Fruit fly (Drosophila melanogaster): Measurements from ENCODE around the gene CG14258.

Gene CG14258

DNA sequence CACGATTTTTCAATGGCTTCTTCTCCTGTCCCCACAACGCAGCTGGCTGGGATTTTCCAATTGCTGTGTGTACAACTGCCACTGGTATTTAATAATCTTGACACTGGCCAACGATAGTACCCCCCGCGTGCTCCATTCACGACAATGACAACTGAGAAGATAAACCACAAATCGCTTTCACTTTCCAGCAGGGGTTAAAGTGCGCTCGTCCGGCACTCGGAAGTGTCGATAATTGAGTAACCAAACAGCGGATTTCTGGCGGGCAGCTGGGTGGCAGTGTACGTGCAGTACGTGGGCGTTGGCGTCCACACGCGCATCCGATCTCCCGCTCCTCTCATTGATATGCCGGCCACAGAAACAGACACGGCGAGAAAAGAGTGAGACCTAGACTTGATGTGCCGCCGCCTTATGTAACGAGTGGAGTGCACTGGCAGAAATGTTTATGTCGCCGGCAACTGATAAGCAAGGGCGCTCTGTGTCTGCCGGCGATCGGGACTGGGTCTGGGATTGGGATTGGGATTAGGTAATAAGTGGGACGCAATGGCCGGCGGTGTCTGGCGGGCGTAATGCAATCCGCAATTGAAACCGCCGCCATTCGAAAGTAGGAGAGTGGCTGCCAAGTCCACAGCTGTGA is 41.9 kb downstream of the CG14258 start:
- TF ChIP-seq Sin3A (optimal IDR thresholded peaks at IDR 0.05), result no peak
- TF ChIP-seq insv (optimal IDR thresholded peaks at IDR 0.05), result no peak
- TF ChIP-seq psq (optimal IDR thresholded peaks at IDR 0.05), result no peak
- no peak for TF ChIP-seq Myc (optimal IDR thresholded peaks at IDR 0.05)
- no peak for TF ChIP-seq h (optimal IDR thresholded peaks at IDR 0.05)
- TF ChIP-seq ttk (optimal IDR thresholded peaks at IDR 0.05), result no peak

DNA sequence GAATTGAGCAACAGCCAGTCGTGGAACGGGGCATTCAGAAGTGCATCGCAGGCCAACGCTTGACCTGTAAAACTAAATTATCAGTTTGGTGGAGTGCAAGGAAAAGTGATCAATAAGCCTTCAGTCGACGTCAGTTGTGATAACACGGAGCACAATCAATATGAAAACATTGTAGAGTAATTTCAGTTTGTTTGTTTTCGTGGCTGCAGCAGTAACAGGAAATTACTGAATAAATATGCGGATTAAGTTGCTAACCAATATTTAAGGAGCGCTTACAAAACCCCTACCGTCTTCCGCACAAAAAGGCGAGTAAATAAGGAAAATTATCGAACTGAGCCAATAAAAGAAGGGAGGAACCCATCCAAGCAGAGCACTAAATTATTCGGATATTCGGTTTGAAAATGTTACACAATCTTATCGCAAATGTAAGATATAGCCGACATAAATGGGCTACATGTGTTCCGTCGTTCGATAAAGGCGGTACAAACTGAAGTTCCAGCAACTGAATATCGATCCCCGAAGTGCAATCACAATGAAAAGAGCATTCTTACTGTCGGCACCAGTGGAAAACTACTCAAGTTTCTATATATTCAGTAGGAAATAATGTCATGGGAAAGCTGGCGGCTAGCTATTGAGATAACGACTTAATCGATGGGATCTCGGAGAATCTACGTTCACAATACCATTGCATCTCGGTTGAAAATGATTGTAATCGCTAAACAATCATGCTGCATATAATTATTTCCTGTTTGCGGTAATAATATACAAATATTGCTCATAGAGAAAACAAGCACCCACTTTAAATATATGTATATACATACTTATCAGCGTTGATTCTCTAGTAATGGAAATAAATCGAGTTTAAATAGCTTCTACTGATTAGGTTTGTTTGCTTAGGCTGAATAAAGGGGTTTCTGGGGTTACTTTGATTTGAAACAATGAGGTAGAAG is 43.0 kb downstream of the CG14258 start:
- no peak for TF ChIP-seq Myc (optimal IDR thresholded peaks at IDR 0.05)
- no peak for TF ChIP-seq ttk (optimal IDR thresholded peaks at IDR 0.05)
- no peak for TF ChIP-seq h (optimal IDR thresholded peaks at IDR 0.05)
- no peak for TF ChIP-seq psq (optimal IDR thresholded peaks at IDR 0.05)
- no peak for TF ChIP-seq insv (optimal IDR thresholded peaks at IDR 0.05)
- TF ChIP-seq Sin3A (optimal IDR thresholded peaks at IDR 0.05), result no peak

DNA sequence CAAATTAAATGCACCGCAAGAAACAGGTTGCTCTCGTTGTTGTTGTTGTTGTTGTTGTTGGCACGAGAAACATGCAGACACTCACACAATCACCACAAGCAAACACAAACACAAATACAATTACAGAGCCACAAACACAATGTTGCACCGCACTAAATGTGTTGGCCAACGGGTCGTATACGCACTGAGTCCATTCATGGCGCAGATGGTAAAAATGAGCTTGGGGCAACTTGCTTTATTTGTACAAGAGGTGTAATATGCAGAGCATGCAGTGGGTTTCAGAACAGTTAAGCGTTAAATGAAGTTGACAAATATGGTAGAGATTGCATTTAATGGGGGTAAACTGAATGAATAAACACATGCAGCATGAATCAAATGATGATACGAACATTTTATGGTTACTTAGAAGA is 45.0 kb downstream of the CG14258 start:
- no peak for TF ChIP-seq Sin3A (optimal IDR thresholded peaks at IDR 0.05)
- TF ChIP-seq h (optimal IDR thresholded peaks at IDR 0.05), result no peak
- no peak for TF ChIP-seq ttk (optimal IDR thresholded peaks at IDR 0.05)
- no peak for TF ChIP-seq psq (optimal IDR thresholded peaks at IDR 0.05)
- no peak for TF ChIP-seq Myc (optimal IDR thresholded peaks at IDR 0.05)
- TF ChIP-seq insv (optimal IDR thresholded peaks at IDR 0.05), result no peak

DNA sequence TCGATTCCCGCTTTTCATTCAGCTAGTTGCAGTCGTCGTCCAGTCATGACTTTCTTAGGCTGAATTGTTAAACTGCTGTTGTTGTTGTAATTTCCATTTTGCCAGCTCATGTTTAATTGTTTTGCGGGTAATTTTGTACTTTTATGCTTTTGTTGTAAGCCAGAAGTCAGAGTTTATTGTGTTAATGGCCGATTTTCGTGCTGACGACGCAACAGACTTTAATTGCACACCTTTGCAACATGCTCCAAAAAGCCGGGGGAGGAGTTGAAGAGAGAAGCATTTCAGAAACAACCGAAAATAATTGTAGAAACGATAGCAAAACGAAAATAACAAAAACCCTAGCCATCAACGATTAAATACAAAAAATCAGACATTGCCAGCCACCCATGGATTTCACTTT is 45.8 kb downstream of the CG14258 start:
- TF ChIP-seq insv (optimal IDR thresholded peaks at IDR 0.05) (no peak), h (optimal IDR thresholded peaks at IDR 0.05) (no peak), Sin3A (optimal IDR thresholded peaks at IDR 0.05) (no peak), Myc (optimal IDR thresholded peaks at IDR 0.05) (no peak), ttk (optimal IDR thresholded peaks at IDR 0.05) (no peak)

DNA sequence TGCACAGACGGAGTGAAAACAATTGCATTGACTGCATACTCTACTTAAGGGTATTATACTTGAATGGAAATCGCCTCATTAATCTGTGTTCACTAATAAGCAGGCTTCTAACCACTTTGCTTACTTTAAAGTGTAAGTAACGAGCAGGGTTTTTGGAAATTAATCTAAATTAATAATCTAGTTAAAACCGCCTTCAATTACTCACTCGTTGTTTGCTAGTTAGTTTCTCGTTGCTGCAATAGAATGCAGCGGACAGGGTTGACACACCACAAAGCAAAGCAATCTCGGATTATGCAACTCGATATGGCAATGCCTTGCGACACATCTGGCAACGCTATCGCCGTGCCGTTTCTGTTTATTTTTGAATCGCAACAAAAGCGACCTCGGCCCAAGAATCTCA is 47.0 kb downstream of the CG14258 start:
- TF ChIP-seq insv (optimal IDR thresholded peaks at IDR 0.05) (no peak), ttk (optimal IDR thresholded peaks at IDR 0.05) (no peak), Sin3A (optimal IDR thresholded peaks at IDR 0.05) (no peak), h (optimal IDR thresholded peaks at IDR 0.05) (no peak), Myc (optimal IDR thresholded peaks at IDR 0.05) (no peak), psq (optimal IDR thresholded peaks at IDR 0.05) (no peak)

Data from Kc167 (cell line).